Fruit fly (Drosophila melanogaster) whole organism, embryonic: ENCODE data around the gene meso18E.

Experiments used
- Adf1 ChIP-seq: fragments of 200-800 bp; sonication (Bioruptor generic); IDR thresholded peaks from 2 replicates; pipeline ENCODE4 v1.3.6; 2022; ENCODE audit warnings: missing biosample characterization, missing genetic modification characterization
- Atf6 ChIP-seq: fragments of 200-800 bp; sonication (Bioruptor generic); IDR thresholded peaks from 2 replicates; pipeline ENCODE4 v1.3.6; 2022; ENCODE audit warnings: missing biosample characterization, missing genetic modification characterization
- CG11560 ChIP-seq: fragments of 200-800 bp; sonication (Bioruptor generic); IDR thresholded peaks from 3 replicates; pipeline ENCODE4 v1.3.6; 2022; ENCODE audit warnings: missing biosample characterization, missing genetic modification characterization
- CG13287 ChIP-seq: fragments of 200-800 bp; sonication (Bioruptor generic); IDR thresholded peaks from 2 replicates; pipeline ENCODE4 v1.3.6; 2022; ENCODE audit warnings: missing biosample characterization, missing genetic modification characterization; ENCODE audit not compliant: partially characterized antibody
- CG13296 ChIP-seq: fragments of 200-800 bp; sonication (Bioruptor generic); optimal IDR thresholded peaks from 3 replicates; lab custom pipeline; 2018; ENCODE audit warnings: missing biosample characterization, mild to moderate bottlenecking, missing genetic modification characterization
- CG17359 ChIP-seq: fragments of 200-800 bp; sonication (Bioruptor generic); optimal IDR thresholded peaks from 3 replicates; lab custom pipeline; 2018; ENCODE audit warnings: missing biosample characterization, mild to moderate bottlenecking, missing genetic modification characterization, moderate library complexity
- CG17829 ChIP-seq: fragments of 200-800 bp; optimal IDR thresholded peaks from 2 replicates; lab custom pipeline; 2019; ENCODE audit warnings: missing biosample characterization, mild to moderate bottlenecking, missing genetic modification characterization, moderate library complexity
- CG18599 ChIP-seq: fragments of 200-800 bp; sonication (Bioruptor generic); optimal IDR thresholded peaks from 3 replicates; lab custom pipeline; 2017; ENCODE audit warnings: missing biosample characterization, missing genetic modification characterization, mild to moderate bottlenecking, moderate library complexity, missing genetic modification reagents
- CG18764 ChIP-seq: fragments of 200-800 bp; sonication (Bioruptor generic); optimal IDR thresholded peaks from 3 replicates; lab custom pipeline; 2016; ENCODE audit warnings: missing biosample characterization, missing genetic modification characterization
- CG3726 ChIP-seq: fragments of 200-800 bp; sonication (Bioruptor generic); IDR thresholded peaks from 3 replicates; pipeline ENCODE4, ENCODE4 v1.3.6; 2022; ENCODE audit warnings: missing biosample characterization, missing genetic modification characterization
- CG3838 ChIP-seq: fragments of 200-800 bp; sonication (Bioruptor generic); optimal IDR thresholded peaks from 3 replicates; lab custom pipeline; 2016; ENCODE audit warnings: missing biosample characterization, missing genetic modification characterization
- CG3847 ChIP-seq: fragments of 200-800 bp; sonication (Bioruptor generic); IDR thresholded peaks from 2 replicates; pipeline ENCODE4 v1.3.6; 2022; ENCODE audit warnings: missing biosample characterization, missing genetic modification characterization
- CG4282 ChIP-seq: fragments of 200-800 bp; sonication (Bioruptor generic); optimal IDR thresholded peaks from 2 replicates; lab custom pipeline; 2016; ENCODE audit warnings: missing biosample characterization, missing genetic modification characterization
- CG4404 ChIP-seq: fragments of 200-800 bp; sonication (Bioruptor generic); IDR thresholded peaks from 2 replicates; pipeline ENCODE4 v1.3.6; 2022; ENCODE audit warnings: missing biosample characterization, missing genetic modification characterization
- CG4707 ChIP-seq: fragments of 200-800 bp; sonication (Bioruptor generic); optimal IDR thresholded peaks from 2 replicates; lab custom pipeline; 2018; ENCODE audit warnings: missing biosample characterization, mild to moderate bottlenecking, missing genetic modification characterization, moderate library complexity
- CG4854 ChIP-seq: fragments of 200-800 bp; sonication (Bioruptor generic); optimal IDR thresholded peaks from 2 replicates; lab custom pipeline; 2016; ENCODE audit warnings: missing biosample characterization, missing genetic modification characterization, inconsistent platforms
- CG7372 ChIP-seq: fragments of 200-800 bp; sonication (Bioruptor generic); IDR thresholded peaks from 2 replicates; pipeline ENCODE4 v1.3.6; 2022; ENCODE audit warnings: missing biosample characterization, missing genetic modification characterization
- CG7786 ChIP-seq: fragments of 200-800 bp; sonication (Bioruptor generic); optimal IDR thresholded peaks from 2 replicates; lab custom pipeline; 2016; ENCODE audit warnings: missing biosample characterization, missing genetic modification characterization
- CG8089 ChIP-seq: fragments of 200-800 bp; sonication (Bioruptor generic); optimal IDR thresholded peaks from 3 replicates; lab custom pipeline; 2016; ENCODE audit warnings: missing biosample characterization, missing genetic modification characterization
- CG9817 ChIP-seq: fragments of 200-800 bp; sonication (Bioruptor generic); optimal IDR thresholded peaks from 2 replicates; lab custom pipeline; 2018; ENCODE audit warnings: missing biosample characterization, mild to moderate bottlenecking, missing genetic modification characterization, moderate library complexity
- Camta ChIP-seq: fragments of 200-800 bp; sonication (Bioruptor generic); optimal IDR thresholded peaks from 2 replicates; lab custom pipeline; 2016; ENCODE audit warnings: missing biosample characterization, missing genetic modification characterization
- CrebB ChIP-seq: fragments of 200-800 bp; sonication (Bioruptor generic); optimal IDR thresholded peaks from 3 replicates; lab custom pipeline; 2018; ENCODE audit warnings: missing biosample characterization, mild to moderate bottlenecking, missing genetic modification characterization
- Ets65A ChIP-seq: fragments of 200-800 bp; sonication (Bioruptor generic); peaks from one replicate; lab custom pipeline; 2016; ENCODE audit warnings: missing biosample characterization, missing genetic modification characterization
- Gug ChIP-seq: fragments of 200-800 bp; sonication (Bioruptor generic); IDR thresholded peaks from 4 replicates; pipeline ENCODE4 v1.3.6; 2022; ENCODE audit warnings: missing biosample characterization, missing genetic modification characterization
- Kr ChIP-seq: fragments of 200-800 bp; sonication (Bioruptor generic); optimal IDR thresholded peaks from 2 replicates; lab custom pipeline; 2017; ENCODE audit warnings: missing biosample characterization, mild to moderate bottlenecking, missing genetic modification characterization
- Meics ChIP-seq: fragments of 200-800 bp; sonication (Bioruptor generic); optimal IDR thresholded peaks from 2 replicates; lab custom pipeline; 2017; ENCODE audit warnings: missing biosample characterization, mild to moderate bottlenecking, missing genetic modification characterization
- Nf-YC ChIP-seq: fragments of 200-800 bp; optimal IDR thresholded peaks from 3 replicates; lab custom pipeline; 2019; ENCODE audit warnings: missing biosample characterization, mild to moderate bottlenecking, missing genetic modification characterization, moderate library complexity
- Pdp1 ChIP-seq, 2 experiments: fragments of 200-800 bp; sonication (Bioruptor generic); optimal IDR thresholded peaks; 3 replicates each; lab custom pipeline; 2016; ENCODE audit warnings: missing biosample characterization in 2 of 2, missing genetic modification characterization in 2 of 2, mild to moderate bottlenecking in 1 of 2, moderate library complexity in 1 of 2
- Trl ChIP-seq, 3 experiments: fragments of >200 bp in 2 of 3; fragments of 200-800 bp in 1 of 3; sonication (Bioruptor generic) in 1 of 3; optimal IDR thresholded peaks; 2 replicates in 1 of 3; 3 replicates in 2 of 3; lab custom pipeline; 2016 to 2017; ENCODE audit warnings: missing biosample characterization in 1 of 3, missing genetic modification characterization in 1 of 3
- Xrp1 ChIP-seq: fragments of 200-800 bp; sonication (Bioruptor generic); IDR thresholded peaks from 2 replicates; pipeline ENCODE4 v1.3.6; 2022; ENCODE audit warnings: missing biosample characterization, missing genetic modification characterization
- ac ChIP-seq: fragments of 200-800 bp; sonication (Bioruptor generic); optimal IDR thresholded peaks from 3 replicates; lab custom pipeline; 2017; ENCODE audit warnings: missing biosample characterization, mild to moderate bottlenecking, missing genetic modification characterization
- bsh ChIP-seq, 2 experiments: fragments of 200-800 bp; sonication (Bioruptor generic); optimal IDR thresholded peaks; 2 replicates each; lab custom pipeline; 2017 to 2018; ENCODE audit warnings: mild to moderate bottlenecking in 2 of 2, missing biosample characterization in 2 of 2, missing genetic modification characterization in 2 of 2, moderate library complexity in 1 of 2
- cad ChIP-seq: fragments of >200 bp; optimal IDR thresholded peaks from 2 replicates; lab custom pipeline; 2017; ENCODE audit warnings: missing biosample characterization, missing genetic modification characterization
- cg ChIP-seq: fragments of 200-800 bp; sonication (Bioruptor generic); optimal IDR thresholded peaks from 3 replicates; lab custom pipeline; 2019; ENCODE audit warnings: missing biosample characterization, mild to moderate bottlenecking, missing genetic modification characterization, moderate library complexity
- dpn ChIP-seq, 2 experiments: fragments of 200-800 bp; sonication (Bioruptor generic); optimal IDR thresholded peaks; 3 replicates each; lab custom pipeline; 2016; ENCODE audit warnings: missing biosample characterization in 2 of 2, missing genetic modification characterization in 2 of 2
- ems ChIP-seq: fragments of 200-800 bp; sonication (Bioruptor generic); optimal IDR thresholded peaks from 3 replicates; lab custom pipeline; 2016; ENCODE audit warnings: missing biosample characterization, missing genetic modification characterization
- gsb-n ChIP-seq: fragments of 200-800 bp; sonication (Bioruptor generic); optimal IDR thresholded peaks from 3 replicates; lab custom pipeline; 2018; ENCODE audit warnings: missing biosample characterization, mild to moderate bottlenecking, missing genetic modification characterization
- knrl ChIP-seq: fragments of 200-800 bp; sonication (Bioruptor generic); IDR thresholded peaks from 3 replicates; pipeline ENCODE4 v1.3.6; 2022; ENCODE audit warnings: missing biosample characterization, missing genetic modification characterization; ENCODE audit not compliant: partially characterized antibody
- lab ChIP-seq: fragments of 200-800 bp; sonication (Bioruptor generic); optimal IDR thresholded peaks from 3 replicates; lab custom pipeline; 2017; ENCODE audit warnings: missing biosample characterization, missing genetic modification characterization, mild to moderate bottlenecking, moderate library complexity, missing genetic modification reagents
- oc ChIP-seq: fragments of 200-800 bp; sonication (Bioruptor generic); optimal IDR thresholded peaks from 2 replicates; lab custom pipeline; 2018; ENCODE audit warnings: missing biosample characterization, mild to moderate bottlenecking, missing genetic modification characterization, moderate library complexity
- org-1 ChIP-seq: fragments of 200-800 bp; sonication (Bioruptor generic); optimal IDR thresholded peaks from 2 replicates; lab custom pipeline; 2017; ENCODE audit warnings: missing biosample characterization, missing genetic modification characterization
- seq ChIP-seq: fragments of 200-800 bp; sonication (Bioruptor generic); IDR thresholded peaks from 2 replicates; pipeline ENCODE4 v1.3.6; 2022; ENCODE audit warnings: missing biosample characterization, missing genetic modification characterization
- sim ChIP-seq: fragments of 200-800 bp; sonication (Bioruptor generic); IDR thresholded peaks from 2 replicates; pipeline ENCODE4 v1.3.6; 2022; ENCODE audit warnings: missing biosample characterization, missing genetic modification characterization
- sna ChIP-seq: fragments of 200-800 bp; sonication (Bioruptor generic); IDR thresholded peaks from 2 replicates; pipeline ENCODE4 v1.3.6; 2022; ENCODE audit warnings: missing biosample characterization, missing genetic modification characterization; ENCODE audit not compliant: partially characterized antibody
- sr ChIP-seq: fragments of 200-800 bp; sonication (Bioruptor generic); IDR thresholded peaks from 3 replicates; pipeline ENCODE4 v1.3.6; 2022; ENCODE audit warnings: missing biosample characterization, missing genetic modification characterization
- tup ChIP-seq: fragments of 200-800 bp; sonication (Bioruptor generic); optimal IDR thresholded peaks from 2 replicates; lab custom pipeline; 2016; ENCODE audit warnings: missing biosample characterization, mild to moderate bottlenecking, missing genetic modification characterization, moderate library complexity
- unpg ChIP-seq: fragments of 200-800 bp; sonication (Bioruptor generic); optimal IDR thresholded peaks from 3 replicates; lab custom pipeline; 2018; ENCODE audit warnings: missing biosample characterization, mild to moderate bottlenecking, missing genetic modification characterization, moderate library complexity
- usp ChIP-seq: fragments of >200 bp; optimal IDR thresholded peaks from 2 replicates; lab custom pipeline; 2017; ENCODE audit warnings: missing biosample characterization, missing genetic modification characterization
- zen ChIP-seq: fragments of 200-800 bp; sonication (Bioruptor generic); optimal IDR thresholded peaks from 3 replicates; lab custom pipeline; 2018; ENCODE audit warnings: missing biosample characterization, mild to moderate bottlenecking, missing genetic modification characterization, moderate library complexity
- zfh1 ChIP-seq: fragments of 200-800 bp; sonication (Bioruptor generic); IDR thresholded peaks from 3 replicates; pipeline ENCODE4 v1.3.6; 2022; ENCODE audit warnings: missing biosample characterization, missing genetic modification characterization

Gene meso18E

DNA sequence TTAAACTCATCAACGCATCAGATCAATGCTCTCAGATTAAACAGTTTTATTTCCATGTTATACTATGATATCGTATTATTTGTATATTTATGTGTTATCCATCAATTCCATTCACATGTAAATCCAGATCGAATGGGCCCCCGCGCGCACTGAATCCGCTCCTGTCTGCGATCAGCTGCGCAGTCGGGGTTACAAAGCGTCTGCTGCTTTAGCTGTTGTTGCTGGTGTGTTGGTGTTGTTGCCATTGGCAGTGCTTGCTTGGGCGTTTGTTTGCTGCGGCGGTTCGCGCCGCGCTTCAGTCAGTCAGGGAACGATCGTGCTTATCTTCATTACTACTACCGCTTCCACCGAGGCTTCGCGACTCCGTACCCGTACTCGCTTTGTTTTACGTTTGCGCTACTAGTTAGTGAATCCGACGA, 45.8 kb downstream of the meso18E start, which contains the start of gene Zw (continued):
- TF ChIP-seq zfh1 (GFP tag; lab: Robert Waterston, UW) (peak; percentile 62; the same call in 2 of the 3 replicates), ac (GFP tag; lab: Kevin White, UChicago) (no peak), usp (GFP tag; lab: Kevin White, UChicago) (no peak), CrebB (tag; lab: Kevin White, UChicago) (no peak), sim (no peak), lab (GFP tag; lab: Kevin White, UChicago) (peak; percentile 29), Xrp1 (GFP tag; lab: Robert Waterston, UW) (peak; percentile 66), gsb-n (tag; lab: Kevin White, UChicago) (no peak), bsh (GFP tag; optimal IDR thresholded peaks at IDR 0.05; lab: Kevin White, UChicago) (peak in 1 of 2 experiments; percentile 34), CG4854 (GFP tag; lab: Kevin White, UChicago) (no peak), Trl (optimal IDR thresholded peaks at IDR 0.05; lab: Kevin White, UChicago) (no peak), Trl (GFP tag; optimal IDR thresholded peaks at IDR 0.05; lab: Kevin White, UChicago) (peak; percentile 47), sr (no peak; the same call in 2 of the 3 replicates), zen (tag; lab: Kevin White, UChicago) (peak; percentile 20), seq (GFP tag; lab: Robert Waterston, UW) (peak; percentile 33; the same call in 1 of the 2 replicates), tup (no peak), unpg (GFP tag; lab: Kevin White, UChicago) (peak; percentile 29), CG9817 (tag; lab: Kevin White, UChicago) (peak; percentile 50), CG13296 (GFP tag; lab: Kevin White, UChicago) (peak; percentile 28), CG4282 (no peak), CG17359 (tag; lab: Kevin White, UChicago) (peak; percentile 31), CG4404 (GFP tag; lab: Robert Waterston, UW) (peak; percentile 50), cg (peak; percentile 28), knrl (peak; percentile 46; the same call in 2 of the 3 replicates), Camta (GFP tag; lab: Kevin White, UChicago) (no peak), CG7786 (GFP tag; lab: Kevin White, UChicago) (peak; percentile 49), CG11560 (tag; lab: Robert Waterston, UW) (no peak), dpn (GFP tag; optimal IDR thresholded peaks at IDR 0.05; lab: Kevin White, UChicago) (peak; percentile 53 to 55), Adf1 (peak; percentile 83), Atf6 (GFP tag; lab: Robert Waterston, UW) (no peak), Gug (GFP tag; lab: Robert Waterston, UW) (peak; percentile 93), Nf-YC (tag; lab: Kevin White, UChicago) (peak; percentile 1), CG18599 (peak; percentile 14), Kr (no peak), CG4707 (GFP tag; lab: Kevin White, UChicago) (no peak), CG8089 (GFP tag; lab: Kevin White, UChicago) (peak; percentile 10), ems (no peak), sna (no peak), CG7372 (GFP tag; lab: Robert Waterston, UW) (0 out of 2 replicates have a peak, but pooled peaks have one; percentile 34), CG3838 (GFP tag; lab: Kevin White, UChicago) (no peak), oc (tag; lab: Kevin White, UChicago) (no peak), CG17829 (peak; percentile 18), cad (no peak), org-1 (GFP tag; lab: Kevin White, UChicago) (no peak), Ets65A (GFP tag; lab: Kevin White, UChicago) (peak; percentile 80), CG13287 (GFP tag; lab: Robert Waterston, UW) (peak; percentile 27; the same call in 1 of the 2 replicates), CG3847 (peak; percentile 55), Pdp1 (GFP tag; optimal IDR thresholded peaks at IDR 0.05; lab: Kevin White, UChicago) (peak; percentile 38 to 43), CG18764 (GFP tag; lab: Kevin White, UChicago) (peak; percentile 11), Meics (peak; percentile 25), CG3726 (no peak)
